Worm (Caenorhabditis elegans) whole organism, early embryonic: ENCODE measurements around the gene kbp-4.

Source experiments
- ceh-13 ChIP-seq: fragments of 200-800 bp; sonication (Bioruptor generic); optimal IDR thresholded peaks from 2 replicates; lab custom pipeline; 2018; ENCODE audit warnings: mild to moderate bottlenecking, missing genetic modification characterization, missing compliant biosample characterization
- flt-1 ChIP-seq: fragments of 200-800 bp; sonication (Bioruptor generic); IDR thresholded peaks from 2 replicates; pipeline ENCODE4 v1.3.6; 2022; ENCODE audit warnings: missing genetic modification characterization, missing compliant biosample characterization
- hmbx-1 ChIP-seq: sonication (generic microtip); optimal IDR thresholded peaks from 2 replicates; lab custom pipeline; 2016; ENCODE audit warnings: mild to moderate bottlenecking, missing genetic modification characterization, missing compliant biosample characterization
- hnd-1 ChIP-seq: sonication (generic microtip); optimal IDR thresholded peaks from 2 replicates; lab custom pipeline; 2016; ENCODE audit warnings: missing genetic modification characterization, missing compliant biosample characterization
- tbx-11 ChIP-seq: fragments of 200-800 bp; sonication (Bioruptor generic); IDR thresholded peaks from 2 replicates; pipeline ENCODE4 v1.3.6; 2022; ENCODE audit warnings: missing genetic modification characterization, missing compliant biosample characterization
- tbx-37 ChIP-seq: fragments of 200-800 bp; sonication (Bioruptor generic); conservative IDR thresholded peaks from 2 replicates; pipeline ENCODE4 v1.3.6; 2022; ENCODE audit warnings: missing genetic modification reagents, missing genetic modification characterization, missing compliant biosample characterization

- TF ChIP-seq flt-1 (no peak), ceh-13 (GFP tag; lab: Kevin White, UChicago) (no peak), hmbx-1 (tag; lab: Kevin White, UChicago) (no peak), tbx-11 (no peak), hnd-1 (no peak), tbx-37 (GFP tag; lab: Robert Waterston, UW) (no peak)
These were observed 400 bp downstream of the kbp-4 start, which contains the start of gene par-2 for ce11 chrIII:1081101-1081500.
